Worm (Caenorhabditis elegans) whole organism, L4 larva: ENCODE measurements around the gene nuc-1.

ENCODE experiments used
- F10B5.3 ChIP-seq: sonication (generic microtip); optimal IDR thresholded peaks from 2 replicates; lab custom pipeline; 2016; ENCODE audit warnings: mild to moderate bottlenecking, missing genetic modification characterization, missing compliant biosample characterization
- F26F4.8 ChIP-seq: fragments of 200-800 bp; sonication (Bioruptor generic); conservative IDR thresholded peaks from 2 replicates; pipeline ENCODE4 v1.3.6; 2022; ENCODE audit warnings: missing genetic modification characterization, missing compliant biosample characterization
- F37D6.2 ChIP-seq: sonication (generic microtip); optimal IDR thresholded peaks from 2 replicates; lab custom pipeline; 2016; ENCODE audit warnings: mild to moderate bottlenecking, missing genetic modification characterization, missing compliant biosample characterization
- F44E2.7 ChIP-seq: fragments of 200-800 bp; sonication (Bioruptor generic); IDR thresholded peaks from 2 replicates; pipeline ENCODE4 v2.1.2; 2022; ENCODE audit warnings: missing genetic modification characterization, missing compliant biosample characterization
- F49E8.2 ChIP-seq: sonication (generic microtip); optimal IDR thresholded peaks from 2 replicates; lab custom pipeline; 2016; ENCODE audit warnings: missing compliant biosample characterization, mild to moderate bottlenecking, missing genetic modification characterization, borderline replicate concordance
- R02D3.7 ChIP-seq: fragments of 150-350 bp; sonication (generic microtip); optimal IDR thresholded peaks from 3 replicates; lab custom pipeline; 2014; ENCODE audit warnings: missing biosample characterization, missing genetic modification characterization
- T20F7.1 ChIP-seq: fragments of 200-800 bp; sonication (Bioruptor generic); optimal IDR thresholded peaks from 2 replicates; lab custom pipeline; 2018; ENCODE audit warnings: mild to moderate bottlenecking, missing genetic modification characterization, missing compliant biosample characterization
- Y75B8A.6 ChIP-seq: fragments of 200-800 bp; sonication (Bioruptor generic); IDR thresholded peaks from 2 replicates; pipeline ENCODE4 v1.3.6; 2022; ENCODE audit warnings: missing genetic modification reagents, missing genetic modification characterization, missing compliant biosample characterization
- aly-2 ChIP-seq: sonication (generic microtip); optimal IDR thresholded peaks from 2 replicates; lab custom pipeline; 2018; ENCODE audit warnings: missing biosample characterization, missing genetic modification characterization
- ceh-28 ChIP-seq: fragments of 150-350 bp; optimal IDR thresholded peaks from 2 replicates; lab custom pipeline; 2014; ENCODE audit warnings: missing biosample characterization, missing genetic modification reagents, missing genetic modification characterization
- ces-1 ChIP-seq: fragments of 150-350 bp; sonication (generic microtip); optimal IDR thresholded peaks from 4 replicates; lab custom pipeline; 2014; ENCODE audit warnings: missing biosample characterization, missing genetic modification reagents, missing genetic modification characterization
- cey-2 ChIP-seq: sonication (generic microtip); optimal IDR thresholded peaks from 3 replicates; lab custom pipeline; 2017; ENCODE audit warnings: missing genetic modification characterization, mild to moderate bottlenecking, missing compliant biosample characterization, antibody characterized with exemption, borderline replicate concordance; ENCODE audit not compliant: insufficient read depth
- daf-12 ChIP-seq: fragments of 150-350 bp; optimal IDR thresholded peaks from 2 replicates; lab custom pipeline; 2014; ENCODE audit warnings: missing biosample characterization, missing genetic modification reagents, missing genetic modification characterization
- daf-19 ChIP-seq: fragments of 200-800 bp; sonication (Bioruptor generic); conservative IDR thresholded peaks from 2 replicates; pipeline ENCODE4 v1.3.6; 2022; ENCODE audit warnings: missing genetic modification characterization, missing compliant biosample characterization
- dmd-6 ChIP-seq: fragments of 200-800 bp; sonication (Bioruptor generic); IDR thresholded peaks from 2 replicates; pipeline ENCODE4 v1.3.6; 2022; ENCODE audit warnings: missing genetic modification reagents, missing genetic modification characterization, missing compliant biosample characterization
- duxl-1 ChIP-seq: sonication (generic microtip); optimal IDR thresholded peaks from 2 replicates; lab custom pipeline; 2016; ENCODE audit warnings: mild to moderate bottlenecking, missing genetic modification characterization, moderate library complexity, missing compliant biosample characterization; ENCODE audit not compliant: poor library complexity
- dve-1 ChIP-seq: sonication (generic microtip); optimal IDR thresholded peaks from 2 replicates; lab custom pipeline; 2017; ENCODE audit warnings: antibody characterized with exemption, mild to moderate bottlenecking, missing genetic modification characterization, missing compliant biosample characterization; ENCODE audit not compliant: insufficient read depth
- egl-43 ChIP-seq: fragments of 200-800 bp; sonication (Bioruptor generic); IDR thresholded peaks from 2 replicates; pipeline ENCODE4 v1.3.6; 2022; ENCODE audit warnings: missing genetic modification reagents, missing genetic modification characterization, missing compliant biosample characterization
- hif-1 ChIP-seq, 2 experiments: sonication (generic microtip); optimal IDR thresholded peaks; 2 replicates each; lab custom pipeline; 2016 to 2017; ENCODE audit warnings: missing compliant biosample characterization in 2 of 2, missing genetic modification characterization in 2 of 2, missing genetic modification reagents in 2 of 2, missing genotype in 2 of 2, mild to moderate bottlenecking in 1 of 2
- hlh-30 ChIP-seq: sonication (generic microtip); optimal IDR thresholded peaks from 2 replicates; lab custom pipeline; 2017; ENCODE audit warnings: antibody characterized with exemption, mild to moderate bottlenecking, missing genetic modification characterization, missing compliant biosample characterization; ENCODE audit not compliant: insufficient read depth
- jun-1 ChIP-seq: fragments of 150-350 bp; optimal IDR thresholded peaks from 2 replicates; lab custom pipeline; 2014; ENCODE audit warnings: missing biosample characterization, missing genetic modification reagents, missing genetic modification characterization
- lim-7 ChIP-seq: fragments of 200-800 bp; sonication (Bioruptor generic); IDR thresholded peaks from 2 replicates; pipeline ENCODE4 v1.3.6; 2022; ENCODE audit warnings: missing genetic modification characterization, missing compliant biosample characterization
- lin-1 ChIP-seq: fragments of 200-800 bp; sonication (Bioruptor generic); IDR thresholded peaks from 2 replicates; pipeline ENCODE4 v1.3.6; 2022; ENCODE audit warnings: missing genetic modification reagents, missing genetic modification characterization, missing compliant biosample characterization
- lin-13 ChIP-seq: fragments of 150-350 bp; optimal IDR thresholded peaks from 2 replicates; lab custom pipeline; 2014; ENCODE audit warnings: missing biosample characterization, missing genetic modification reagents, missing genetic modification characterization
- lin-29 ChIP-seq: fragments of 200-800 bp; sonication (Bioruptor generic); IDR thresholded peaks from 2 replicates; pipeline ENCODE4 v1.3.6; 2022; ENCODE audit warnings: missing genetic modification reagents, missing genetic modification characterization, missing compliant biosample characterization
- lin-38 ChIP-seq: fragments of 200-800 bp; sonication (Bioruptor generic); IDR thresholded peaks from 2 replicates; pipeline ENCODE4 v1.3.6; 2022; ENCODE audit warnings: missing genetic modification reagents, missing genetic modification characterization, missing compliant biosample characterization
- lir-3 ChIP-seq: sonication (generic microtip); optimal IDR thresholded peaks from 2 replicates; lab custom pipeline; 2016; ENCODE audit warnings: mild to moderate bottlenecking, missing genetic modification characterization, missing compliant biosample characterization
- madf-5 ChIP-seq, 2 experiments: fragments of 200-800 bp; sonication (Bioruptor generic); IDR thresholded peaks; 2 replicates each; pipeline ENCODE4 v1.3.6; 2022; ENCODE audit warnings: missing compliant biosample characterization in 2 of 2, missing genetic modification characterization in 2 of 2
- madf-9 ChIP-seq: fragments of 200-800 bp; sonication (Bioruptor generic); conservative IDR thresholded peaks from 2 replicates; pipeline ENCODE4 v1.3.6; 2022; ENCODE audit warnings: missing genetic modification reagents, missing genetic modification characterization, missing compliant biosample characterization
- mep-1 ChIP-seq: fragments of 150-350 bp; sonication (generic microtip); optimal IDR thresholded peaks from 3 replicates; lab custom pipeline; 2014; ENCODE audit warnings: missing biosample characterization, missing genetic modification characterization
- mes-2 ChIP-seq: sonication (generic microtip); optimal IDR thresholded peaks from 2 replicates; lab custom pipeline; 2016; ENCODE audit warnings: missing genotype, mild to moderate bottlenecking, missing genetic modification characterization, missing compliant biosample characterization; ENCODE audit not compliant: poor library complexity, severe bottlenecking
- mxl-2 ChIP-seq: fragments of 200-800 bp; sonication (Bioruptor generic); conservative IDR thresholded peaks from 2 replicates; pipeline ENCODE4 v1.3.6; 2022; ENCODE audit warnings: missing genetic modification reagents, missing genetic modification characterization, missing compliant biosample characterization
- nhr-111 ChIP-seq: fragments of 200-800 bp; sonication (Bioruptor generic); optimal IDR thresholded peaks from 2 replicates; lab custom pipeline; 2018; ENCODE audit warnings: mild to moderate bottlenecking, missing genetic modification characterization, missing compliant biosample characterization
- nhr-237 ChIP-seq: sonication (generic microtip); optimal IDR thresholded peaks from 2 replicates; lab custom pipeline; 2017; ENCODE audit warnings: missing biosample characterization, missing genetic modification characterization
- nhr-25 ChIP-seq: sonication (generic microtip); optimal IDR thresholded peaks from 2 replicates; lab custom pipeline; 2017; ENCODE audit warnings: missing genetic modification characterization, mild to moderate bottlenecking, missing compliant biosample characterization, antibody characterized with exemption, moderate library complexity, borderline replicate concordance; ENCODE audit not compliant: insufficient read depth
- nhr-42 ChIP-seq: fragments of 200-800 bp; sonication (Bioruptor generic); IDR thresholded peaks from 2 replicates; pipeline ENCODE4 v1.3.6; 2022; ENCODE audit warnings: missing genetic modification characterization, missing compliant biosample characterization
- nhr-48 ChIP-seq: sonication (generic microtip); optimal IDR thresholded peaks from 2 replicates; lab custom pipeline; 2016; ENCODE audit warnings: mild to moderate bottlenecking, missing genetic modification characterization, missing compliant biosample characterization
- nhr-6 ChIP-seq: fragments of 150-350 bp; optimal IDR thresholded peaks from 2 replicates; lab custom pipeline; 2014; ENCODE audit warnings: missing biosample characterization, missing genetic modification characterization
- saeg-2 ChIP-seq: fragments of 200-800 bp; sonication (Bioruptor generic); IDR thresholded peaks from 2 replicates; pipeline ENCODE4 v1.3.6; 2022; ENCODE audit warnings: missing genetic modification reagents, missing genetic modification characterization, missing compliant biosample characterization
- set-16 ChIP-seq: fragments of 200-800 bp; sonication (Bioruptor generic); IDR thresholded peaks from 2 replicates; pipeline ENCODE4 v1.3.6; 2022; ENCODE audit warnings: missing genetic modification reagents, missing genetic modification characterization, missing compliant biosample characterization
- skn-1 ChIP-seq: fragments of 150-350 bp; optimal IDR thresholded peaks from 2 replicates; lab custom pipeline; 2014; ENCODE audit warnings: missing biosample characterization, missing genetic modification characterization
- snpc-4 ChIP-seq: fragments of 150-350 bp; optimal IDR thresholded peaks from 2 replicates; lab custom pipeline; 2014; ENCODE audit warnings: missing biosample characterization, missing genetic modification characterization
- spr-1 ChIP-seq: sonication (generic microtip); optimal IDR thresholded peaks from 2 replicates; lab custom pipeline; 2016; ENCODE audit warnings: mild to moderate bottlenecking, missing genetic modification characterization, missing compliant biosample characterization
- unc-130 ChIP-seq: sonication (generic microtip); optimal IDR thresholded peaks from 2 replicates; lab custom pipeline; 2016; ENCODE audit warnings: missing genetic modification reagents, missing genetic modification characterization, missing compliant biosample characterization
- unc-39 ChIP-seq: sonication (generic microtip); optimal IDR thresholded peaks from 2 replicates; lab custom pipeline; 2017; ENCODE audit warnings: missing biosample characterization, missing genetic modification characterization
- vab-7 ChIP-seq: fragments of 200-800 bp; sonication (Bioruptor generic); IDR thresholded peaks from 2 replicates; pipeline ENCODE4 v1.3.6; 2022; ENCODE audit warnings: missing genetic modification reagents, missing genetic modification characterization, missing compliant biosample characterization
- zag-1 ChIP-seq: fragments of 150-350 bp; optimal IDR thresholded peaks from 2 replicates; lab custom pipeline; 2014; ENCODE audit warnings: missing biosample characterization, missing genetic modification characterization
- zfp-2 ChIP-seq: sonication (generic microtip); optimal IDR thresholded peaks from 2 replicates; lab custom pipeline; 2016; ENCODE audit warnings: mild to moderate bottlenecking, missing genetic modification characterization, missing compliant biosample characterization
- zip-11 ChIP-seq: fragments of 200-800 bp; sonication (Bioruptor generic); IDR thresholded peaks from 2 replicates; pipeline ENCODE4 v1.3.6; 2022; ENCODE audit warnings: missing genetic modification characterization, missing compliant biosample characterization
- zip-2 ChIP-seq: fragments of 150-350 bp; optimal IDR thresholded peaks from 2 replicates; lab custom pipeline; 2014; ENCODE audit warnings: missing biosample characterization, missing genetic modification characterization
- ztf-7 ChIP-seq: fragments of 150-350 bp; optimal IDR thresholded peaks from 2 replicates; lab custom pipeline; 2014; ENCODE audit warnings: missing biosample characterization, missing genetic modification characterization

The nuc-1 gene

ce11 chrX:9547264-9547751, 7.6 kb downstream of the nuc-1 start (continued):
- TF ChIP-seq vab-7 (GFP tag; lab: Robert Waterston, UW) (no peak), hif-1 (tag; optimal IDR thresholded peaks at IDR 0.05; lab: Kevin White, UChicago) (no peak), lir-3 (tag; lab: Kevin White, UChicago) (no peak), ceh-28 (tag; lab: Kevin White, UChicago) (no peak), cey-2 (tag; lab: Kevin White, UChicago) (no peak), daf-19 (no peak), unc-130 (GFP tag; lab: Kevin White, UChicago) (no peak), nhr-6 (tag; lab: Kevin White, UChicago) (no peak), lim-7 (GFP tag; lab: Robert Waterston, UW) (no peak), lin-38 (GFP tag; lab: Robert Waterston, UW) (no peak), jun-1 (tag; lab: Kevin White, UChicago) (no peak), F26F4.8 (GFP tag; lab: Robert Waterston, UW) (no peak), R02D3.7 (tag; lab: Kevin White, UChicago) (no peak), Y75B8A.6 (GFP tag; lab: Robert Waterston, UW) (no peak), dmd-6 (GFP tag; lab: Robert Waterston, UW) (peak; percentile 29; the same call in 1 of the 2 replicates), ces-1 (no peak), lin-29 (GFP tag; lab: Robert Waterston, UW) (no peak), zag-1 (no peak), spr-1 (tag; lab: Kevin White, UChicago) (no peak), nhr-25 (tag; lab: Kevin White, UChicago) (peak; percentile 56), mes-2 (tag; lab: Kevin White, UChicago) (no peak), zip-11 (no peak), nhr-237 (no peak), nhr-42 (GFP tag; lab: Robert Waterston, UW) (no peak), egl-43 (GFP tag; lab: Robert Waterston, UW) (no peak), lin-1 (GFP tag; lab: Robert Waterston, UW) (no peak), F44E2.7 (GFP tag; lab: Robert Waterston, UW) (no peak), dve-1 (no peak), madf-5 (GFP tag; IDR thresholded peaks at IDR 0.05; lab: Robert Waterston, UW) (no peak), zip-2 (tag; lab: Kevin White, UChicago) (no peak), duxl-1 (tag; lab: Kevin White, UChicago) (no peak), F49E8.2 (no peak), daf-12 (no peak), madf-9 (no peak), lin-13 (GFP tag; lab: Kevin White, UChicago) (no peak), nhr-48 (tag; lab: Kevin White, UChicago) (peak; percentile 40), saeg-2 (no peak), mxl-2 (no peak), zfp-2 (tag; lab: Kevin White, UChicago) (no peak), unc-39 (no peak), F10B5.3 (tag; lab: Kevin White, UChicago) (no peak), F37D6.2 (tag; lab: Kevin White, UChicago) (no peak), skn-1 (no peak), snpc-4 (no peak), aly-2 (no peak), mep-1 (tag; lab: Kevin White, UChicago) (peak; percentile 31), ztf-7 (tag; lab: Kevin White, UChicago) (no peak), T20F7.1 (GFP tag; lab: Kevin White, UChicago) (no peak), set-16 (GFP tag; lab: Robert Waterston, UW) (no peak), nhr-111 (GFP tag; lab: Kevin White, UChicago) (no peak), hlh-30 (tag; lab: Kevin White, UChicago) (peak; percentile 26)
